Worm (Caenorhabditis elegans) whole organism, L3 larva: Measurements from ENCODE around the gene hlh-33.

ENCODE experiments used
- hmg-11 ChIP-seq: sonication (generic microtip); optimal IDR thresholded peaks from 2 replicates; lab custom pipeline; 2016; ENCODE audit warnings: missing genetic modification characterization, missing compliant biosample characterization
- lin-15B ChIP-seq: fragments of 150-350 bp; optimal IDR thresholded peaks from 2 replicates; lab custom pipeline; 2014; ENCODE audit warnings: missing biosample characterization, missing genetic modification characterization
- lin-39 ChIP-seq: fragments of 150-350 bp; optimal IDR thresholded peaks from 2 replicates; lab custom pipeline; 2018; ENCODE audit warnings: missing biosample characterization, missing genetic modification reagents, missing genetic modification characterization
- mml-1 ChIP-seq: fragments of 150-350 bp; sonication (generic microtip); optimal IDR thresholded peaks from 3 replicates; lab custom pipeline; 2014; ENCODE audit warnings: missing biosample characterization, missing genetic modification characterization
- nfya-1 ChIP-seq: sonication (generic microtip); optimal IDR thresholded peaks from 2 replicates; lab custom pipeline; 2017; ENCODE audit warnings: missing genetic modification characterization, mild to moderate bottlenecking, missing compliant biosample characterization, antibody characterized with exemption, moderate library complexity; ENCODE audit not compliant: insufficient read depth
- nhr-23 ChIP-seq: fragments of 150-350 bp; optimal IDR thresholded peaks from 2 replicates; lab custom pipeline; 2014; ENCODE audit warnings: missing biosample characterization, missing genetic modification reagents, missing genetic modification characterization
- nhr-28 ChIP-seq: fragments of 150-350 bp; optimal IDR thresholded peaks from 2 replicates; lab custom pipeline; 2014; ENCODE audit warnings: missing biosample characterization, missing genetic modification characterization
- pha-4 ChIP-seq: fragments of 150-350 bp; optimal IDR thresholded peaks from 2 replicates; lab custom pipeline; 2014; ENCODE audit warnings: missing biosample characterization, missing genetic modification reagents, missing genetic modification characterization
- pqm-1 ChIP-seq: fragments of 150-350 bp; optimal IDR thresholded peaks from 2 replicates; lab custom pipeline; 2017; ENCODE audit warnings: missing biosample characterization, missing genetic modification characterization, inconsistent platforms
- snpc-4 ChIP-seq: fragments of 150-350 bp; optimal IDR thresholded peaks from 2 replicates; lab custom pipeline; 2014; ENCODE audit warnings: missing biosample characterization, missing genetic modification characterization
- unc-39 ChIP-seq: sonication (generic microtip); optimal IDR thresholded peaks from 4 replicates; lab custom pipeline; 2017; ENCODE audit warnings: missing biosample characterization, missing genetic modification characterization

Gene hlh-33

ce11 chrIII:1905589-1905988, 50.4 kb downstream of the hlh-33 start, which contains the start of the genes B0524.6 and pqn-41:
B0524.6 (minus strand) TSS chrIII:1905640.
pqn-41 (plus strand) TSS chrIII:1905958.
- TF ChIP-seq nfya-1 (tag; lab: Kevin White, UChicago) (peak; percentile 61), snpc-4 (peak; percentile 54), lin-39 (peak; percentile 36), unc-39 (tag; lab: Kevin White, UChicago) (no peak), pha-4 (tag; lab: Kevin White, UChicago) (peak; percentile 85), hmg-11 (tag; lab: Kevin White, UChicago) (peak; percentile 8), nhr-23 (peak; percentile 75), pqm-1 (tag; lab: Kevin White, UChicago) (peak; percentile 7), nhr-28 (tag; lab: Kevin White, UChicago) (no peak), lin-15B (tag; lab: Kevin White, UChicago) (peak; percentile 74), mml-1 (tag; lab: Kevin White, UChicago) (no peak)
